Worm (Caenorhabditis elegans) whole organism, early embryonic: Measurements from ENCODE around the gene Y38F1A.4.

Experiments used
- B0310.2 ChIP-seq: sonication (generic microtip); optimal IDR thresholded peaks from 2 replicates; lab custom pipeline; 2016; ENCODE audit warnings: mild to moderate bottlenecking, missing genetic modification characterization, missing compliant biosample characterization
- F13C5.2 ChIP-seq: sonication (generic microtip); optimal IDR thresholded peaks from 2 replicates; lab custom pipeline; 2017; ENCODE audit warnings: mild to moderate bottlenecking, missing genetic modification characterization, inconsistent platforms, missing compliant biosample characterization
- aly-1 ChIP-seq: sonication (generic microtip); optimal IDR thresholded peaks from 2 replicates; lab custom pipeline; 2016; ENCODE audit warnings: missing genetic modification characterization, missing compliant biosample characterization
- ama-1 ChIP-seq: fragments of 150-350 bp; optimal IDR thresholded peaks from 2 replicates; lab custom pipeline; 2014
- ceh-13 ChIP-seq: fragments of 200-800 bp; sonication (Bioruptor generic); optimal IDR thresholded peaks from 2 replicates; lab custom pipeline; 2018; ENCODE audit warnings: mild to moderate bottlenecking, missing genetic modification characterization, missing compliant biosample characterization
- ceh-36 ChIP-seq: sonication (generic microtip); optimal IDR thresholded peaks from 2 replicates; lab custom pipeline; 2016; ENCODE audit warnings: missing genetic modification characterization, inconsistent platforms, missing compliant biosample characterization
- ets-7 ChIP-seq: sonication (generic microtip); optimal IDR thresholded peaks from 2 replicates; lab custom pipeline; 2016; ENCODE audit warnings: missing genotype, missing genetic modification characterization, missing compliant biosample characterization
- flt-1 ChIP-seq: fragments of 200-800 bp; sonication (Bioruptor generic); IDR thresholded peaks from 2 replicates; pipeline ENCODE4 v1.3.6; 2022; ENCODE audit warnings: missing genetic modification characterization, missing compliant biosample characterization
- hmbx-1 ChIP-seq: sonication (generic microtip); optimal IDR thresholded peaks from 2 replicates; lab custom pipeline; 2016; ENCODE audit warnings: mild to moderate bottlenecking, missing genetic modification characterization, missing compliant biosample characterization
- hmg-4 ChIP-seq: fragments of 200-800 bp; sonication (Bioruptor generic); optimal IDR thresholded peaks from 2 replicates; lab custom pipeline; 2018; ENCODE audit warnings: mild to moderate bottlenecking, missing genetic modification characterization, missing compliant biosample characterization
- hnd-1 ChIP-seq: sonication (generic microtip); optimal IDR thresholded peaks from 2 replicates; lab custom pipeline; 2016; ENCODE audit warnings: missing genetic modification characterization, missing compliant biosample characterization
- pes-1 ChIP-seq: fragments of 200-800 bp; sonication (Bioruptor generic); IDR thresholded peaks from 2 replicates; pipeline ENCODE4 v1.3.6; 2022; ENCODE audit warnings: missing genetic modification reagents, missing genetic modification characterization, missing compliant biosample characterization
- scrt-1 ChIP-seq: fragments of 200-800 bp; sonication (Bioruptor generic); IDR thresholded peaks from 2 replicates; pipeline ENCODE4 v1.3.6; 2022; ENCODE audit warnings: missing genetic modification characterization, missing compliant biosample characterization
- sea-1 ChIP-seq: fragments of 200-800 bp; sonication (Bioruptor generic); conservative IDR thresholded peaks from 2 replicates; pipeline ENCODE4 v1.3.6; 2022; ENCODE audit warnings: missing genetic modification characterization, missing compliant biosample characterization
- tbx-11 ChIP-seq: fragments of 200-800 bp; sonication (Bioruptor generic); IDR thresholded peaks from 2 replicates; pipeline ENCODE4 v1.3.6; 2022; ENCODE audit warnings: missing genetic modification characterization, missing compliant biosample characterization
- tbx-37 ChIP-seq: fragments of 200-800 bp; sonication (Bioruptor generic); conservative IDR thresholded peaks from 2 replicates; pipeline ENCODE4 v1.3.6; 2022; ENCODE audit warnings: missing genetic modification reagents, missing genetic modification characterization, missing compliant biosample characterization
- tra-4 ChIP-seq: sonication (generic microtip); optimal IDR thresholded peaks from 2 replicates; lab custom pipeline; 2017; ENCODE audit warnings: missing genetic modification characterization, missing compliant biosample characterization

Y38F1A.4 gene

DNA sequence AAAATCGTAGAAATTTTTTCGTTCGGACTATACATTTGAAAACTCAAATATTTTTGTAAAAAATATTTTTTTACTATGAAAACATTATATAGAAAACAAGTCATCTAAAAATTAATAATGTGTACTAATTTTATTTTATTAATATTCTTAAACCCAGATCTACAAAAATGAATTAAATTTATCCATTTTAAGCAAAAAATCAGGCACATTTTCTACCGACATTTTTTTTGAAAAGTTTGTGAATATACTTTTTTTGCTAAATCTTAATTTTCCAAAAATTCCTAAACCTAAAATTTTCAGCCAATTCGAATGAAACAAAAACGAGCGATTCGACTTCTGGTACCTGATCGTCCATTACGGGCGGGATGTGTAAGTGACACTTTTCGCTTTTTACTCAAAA lies 29.7 kb downstream of the Y38F1A.4 start, which contains the start of gene arrd-10:
Gene arrd-10, plus strand, starts transcription at position 301 of the 400 bp plus-strand sequence.
- TF ChIP-seq ceh-13 (GFP tag; lab: Kevin White, UChicago) (no peak), hmg-4 (GFP tag; lab: Kevin White, UChicago) (no peak), tbx-11 (GFP tag; lab: Robert Waterston, UW) (no peak), aly-1 (tag; lab: Kevin White, UChicago) (no peak)

DNA sequence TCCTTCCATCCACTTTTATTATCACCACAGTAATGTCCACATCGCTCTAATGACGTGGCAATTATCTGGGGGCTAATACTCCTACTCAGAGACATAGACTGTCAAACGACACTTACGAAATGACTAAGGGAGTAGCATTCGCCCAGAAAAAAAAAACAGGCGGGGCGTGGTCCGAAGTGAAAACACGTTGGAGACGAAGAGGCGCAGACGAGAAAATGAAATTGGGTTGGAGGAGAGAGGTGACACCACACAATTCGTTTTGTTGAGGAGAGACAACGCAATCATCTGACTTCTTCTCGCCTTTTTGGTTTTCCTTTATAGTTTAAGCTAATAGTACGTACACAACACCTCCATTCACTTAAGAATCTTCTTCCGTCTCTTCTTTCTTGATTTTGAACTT lies 30.4 kb downstream of the Y38F1A.4 start:
- TF ChIP-seq ets-7 (tag; lab: Kevin White, UChicago) (no peak), hmbx-1 (tag; lab: Kevin White, UChicago) (no peak)

DNA sequence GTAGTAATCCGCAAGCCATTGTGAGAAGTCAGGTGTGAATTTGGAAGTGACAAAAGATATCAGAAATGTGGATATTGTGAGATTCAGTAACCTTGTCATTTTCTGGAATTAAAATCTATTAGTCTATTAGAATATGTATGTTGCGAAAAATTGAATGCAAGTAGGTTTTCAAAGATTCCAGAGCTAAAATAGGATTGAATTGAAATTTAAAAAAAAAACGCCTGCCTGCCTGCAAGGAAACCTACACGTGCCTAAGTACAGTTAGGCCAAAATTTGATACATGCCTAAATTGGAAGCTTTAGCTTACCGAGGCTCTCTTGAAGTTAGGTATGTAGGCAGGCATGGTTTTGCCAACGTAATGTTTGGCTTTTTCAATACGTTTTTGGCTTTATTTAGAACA lies 34.3 kb downstream of the Y38F1A.4 start, which contains the start of gene lips-9:
Gene lips-9, minus strand, starts transcription at position 101 of the 400 bp plus-strand sequence.
- no peak for TF ChIP-seq ceh-36 (tag; lab: Kevin White, UChicago)
- TF ChIP-seq tbx-37 (GFP tag; lab: Robert Waterston, UW) = no peak
- TF ChIP-seq pes-1 (GFP tag; lab: Robert Waterston, UW) = no peak
- TF ChIP-seq hmg-4 (GFP tag; lab: Kevin White, UChicago) = no peak
- TF ChIP-seq ama-1 (lab: Kevin White, UChicago) = no peak
- TF ChIP-seq B0310.2 = no peak
- TF ChIP-seq F13C5.2 (tag; lab: Kevin White, UChicago) = no peak
- TF ChIP-seq tbx-11 (GFP tag; lab: Robert Waterston, UW) = no peak
- no peak for TF ChIP-seq scrt-1
- TF ChIP-seq ceh-13 (GFP tag; lab: Kevin White, UChicago) = no peak
- no peak for TF ChIP-seq hnd-1
- TF ChIP-seq hmbx-1 (tag; lab: Kevin White, UChicago) = no peak
- TF ChIP-seq flt-1 (GFP tag; lab: Robert Waterston, UW) = no peak
- TF ChIP-seq ets-7 (tag; lab: Kevin White, UChicago) = no peak
- no peak for TF ChIP-seq aly-1 (tag; lab: Kevin White, UChicago)

DNA sequence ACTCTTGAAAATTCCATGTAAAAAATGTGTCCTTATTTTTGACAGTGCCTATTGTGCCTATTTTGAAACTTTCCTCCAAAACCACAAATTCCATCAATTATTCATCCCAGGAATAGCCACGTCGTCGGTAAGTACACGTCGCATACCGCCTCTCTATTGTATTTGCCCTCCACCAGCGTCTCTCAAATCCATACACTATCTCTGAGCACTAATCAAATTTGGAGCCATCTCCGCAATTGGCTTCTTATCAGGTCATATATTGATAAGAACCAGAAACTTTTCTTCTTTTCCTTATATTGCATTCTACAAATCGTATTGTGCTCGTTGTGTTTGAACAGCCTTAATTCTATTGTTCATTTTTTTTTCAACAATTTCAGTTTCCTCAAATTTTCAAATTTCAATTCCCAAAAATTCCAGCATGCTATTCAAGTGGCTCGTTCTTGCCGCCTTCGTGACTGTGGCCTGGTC lies 38.0 kb downstream of the Y38F1A.4 start, which contains the start of gene dct-18:
Gene dct-18, plus strand, starts transcription at position 418 of the 468 bp plus-strand sequence.
- TF ChIP-seq ama-1 (lab: Kevin White, UChicago) = no peak
- no peak for TF ChIP-seq scrt-1
- no peak for TF ChIP-seq hmbx-1 (tag; lab: Kevin White, UChicago)
- TF ChIP-seq F13C5.2 (tag; lab: Kevin White, UChicago) = no peak
- TF ChIP-seq hmg-4 (GFP tag; lab: Kevin White, UChicago) = no peak
- no peak for TF ChIP-seq pes-1 (GFP tag; lab: Robert Waterston, UW)
- no peak for TF ChIP-seq hnd-1
- no peak for TF ChIP-seq ceh-13 (GFP tag; lab: Kevin White, UChicago)

- TF ChIP-seq F13C5.2 (tag; lab: Kevin White, UChicago) (no peak), hmg-4 (GFP tag; lab: Kevin White, UChicago) (no peak), B0310.2 (no peak), hnd-1 (no peak), tbx-37 (GFP tag; lab: Robert Waterston, UW) (no peak), ceh-36 (tag; lab: Kevin White, UChicago) (no peak), ama-1 (lab: Kevin White, UChicago) (no peak), tra-4 (tag; lab: Kevin White, UChicago) (no peak), aly-1 (tag; lab: Kevin White, UChicago) (no peak), ets-7 (tag; lab: Kevin White, UChicago) (no peak), hmbx-1 (tag; lab: Kevin White, UChicago) (no peak), ceh-13 (GFP tag; lab: Kevin White, UChicago) (no peak), tbx-11 (GFP tag; lab: Robert Waterston, UW) (no peak), sea-1 (GFP tag; lab: Robert Waterston, UW) (no peak), pes-1 (GFP tag; lab: Robert Waterston, UW) (no peak), flt-1 (GFP tag; lab: Robert Waterston, UW) (no peak), scrt-1 (no peak)
These were observed 39.4 kb downstream of the Y38F1A.4 start for ce11 chrII:12930138-12930537.

- TF ChIP-seq ceh-36 (tag; lab: Kevin White, UChicago) = no peak
- no peak for TF ChIP-seq hmbx-1 (tag; lab: Kevin White, UChicago)
- no peak for TF ChIP-seq F13C5.2 (tag; lab: Kevin White, UChicago)
- TF ChIP-seq ama-1 (lab: Kevin White, UChicago) = no peak
- TF ChIP-seq aly-1 (tag; lab: Kevin White, UChicago) = no peak
- no peak for TF ChIP-seq tra-4 (tag; lab: Kevin White, UChicago)
These were observed 41.3 kb downstream of the Y38F1A.4 start, which contains the start of gene F58G1.3 for ce11 chrII:12928241-12928640. Gene F58G1.3, minus strand, starts transcription at chrII:12928341.

ce11 chrII:12925551-12925950 lies 44.0 kb downstream of the Y38F1A.4 start, which contains the start of gene F58G1.8:
Gene F58G1.8, minus strand, starts transcription at chrII:12925651.
- TF ChIP-seq hnd-1 = no peak
- TF ChIP-seq ets-7 (tag; lab: Kevin White, UChicago) = no peak
- no peak for TF ChIP-seq aly-1 (tag; lab: Kevin White, UChicago)
- no peak for TF ChIP-seq tra-4 (tag; lab: Kevin White, UChicago)
- TF ChIP-seq tbx-37 (GFP tag; lab: Robert Waterston, UW) = no peak
- no peak for TF ChIP-seq flt-1 (GFP tag; lab: Robert Waterston, UW)
- TF ChIP-seq B0310.2 = no peak
- TF ChIP-seq tbx-11 (GFP tag; lab: Robert Waterston, UW) = no peak
- no peak for TF ChIP-seq F13C5.2 (tag; lab: Kevin White, UChicago)
- no peak for TF ChIP-seq hmg-4 (GFP tag; lab: Kevin White, UChicago)
- TF ChIP-seq ama-1 (lab: Kevin White, UChicago) = no peak
- no peak for TF ChIP-seq pes-1 (GFP tag; lab: Robert Waterston, UW)
- TF ChIP-seq scrt-1 = no peak
- TF ChIP-seq hmbx-1 (tag; lab: Kevin White, UChicago) = no peak
- no peak for TF ChIP-seq ceh-13 (GFP tag; lab: Kevin White, UChicago)
- TF ChIP-seq ceh-36 (tag; lab: Kevin White, UChicago) = no peak
- TF ChIP-seq sea-1 (GFP tag; lab: Robert Waterston, UW) = no peak
